Worm (Caenorhabditis elegans) whole organism, mixed stage, embryonic: ENCODE measurements around the gene C24A3.9.

ENCODE experiments used
- ceh-43 ChIP-seq: fragments of 200-800 bp; sonication (Bioruptor generic); optimal IDR thresholded peaks from 2 replicates; lab custom pipeline; 2018; ENCODE audit warnings: mild to moderate bottlenecking, missing genetic modification characterization, moderate library complexity, missing compliant biosample characterization
- cnd-1 ChIP-seq: fragments of 200-800 bp; sonication (Bioruptor generic); optimal IDR thresholded peaks from 2 replicates; lab custom pipeline; 2018; ENCODE audit warnings: mild to moderate bottlenecking, missing genetic modification characterization, missing compliant biosample characterization
- hlh-1 ChIP-seq: fragments of 150-350 bp; optimal IDR thresholded peaks from 2 replicates; lab custom pipeline; 2014; ENCODE audit warnings: missing biosample characterization, missing genetic modification reagents, missing genetic modification characterization
- lin-13 ChIP-seq: fragments of 150-350 bp; optimal IDR thresholded peaks from 2 replicates; lab custom pipeline; 2014; ENCODE audit warnings: missing biosample characterization, missing genetic modification characterization
- lin-32 ChIP-seq: fragments of 200-800 bp; sonication (Bioruptor generic); optimal IDR thresholded peaks from 2 replicates; lab custom pipeline; 2018; ENCODE audit warnings: mild to moderate bottlenecking, missing genetic modification characterization, missing compliant biosample characterization
- mep-1 ChIP-seq: fragments of 150-350 bp; optimal IDR thresholded peaks from 2 replicates; lab custom pipeline; 2017; ENCODE audit warnings: missing biosample characterization, missing genetic modification reagents, missing genetic modification characterization, inconsistent platforms
- nhr-12 ChIP-seq: fragments of 150-350 bp; optimal IDR thresholded peaks from 2 replicates; lab custom pipeline; 2014; ENCODE audit warnings: missing biosample characterization, missing genetic modification characterization
- nhr-2 ChIP-seq: fragments of 150-350 bp; optimal IDR thresholded peaks from 2 replicates; lab custom pipeline; 2014; ENCODE audit warnings: missing biosample characterization, missing genetic modification characterization
- nhr-237 ChIP-seq: fragments of 150-350 bp; optimal IDR thresholded peaks from 2 replicates; lab custom pipeline; 2014; ENCODE audit warnings: missing biosample characterization, missing genetic modification characterization
- snpc-4 ChIP-seq: fragments of 150-350 bp; optimal IDR thresholded peaks from 2 replicates; lab custom pipeline; 2014; ENCODE audit warnings: missing biosample characterization, missing genetic modification characterization
- sptf-1 ChIP-seq: sonication (generic microtip); optimal IDR thresholded peaks from 2 replicates; lab custom pipeline; 2017; ENCODE audit warnings: mild to moderate bottlenecking, missing genetic modification characterization, moderate library complexity, missing compliant biosample characterization
- unc-39 ChIP-seq: fragments of 150-350 bp; optimal IDR thresholded peaks from 2 replicates; lab custom pipeline; 2014; ENCODE audit warnings: missing biosample characterization, missing genetic modification characterization
- zip-8 ChIP-seq: fragments of 150-350 bp; optimal IDR thresholded peaks from 2 replicates; lab custom pipeline; 2014; ENCODE audit warnings: missing biosample characterization, missing genetic modification characterization

ce11 chrX:8963469-8963868 lies 46.8 kb downstream of the C24A3.9 start:
- TF ChIP-seq unc-39 (no peak), lin-13 (tag; lab: Kevin White, UChicago) (no peak), nhr-12 (tag; lab: Kevin White, UChicago) (no peak), cnd-1 (no peak), lin-32 (GFP tag; lab: Kevin White, UChicago) (no peak), nhr-2 (no peak), hlh-1 (tag; lab: Kevin White, UChicago) (no peak), snpc-4 (no peak), sptf-1 (no peak), zip-8 (tag; lab: Kevin White, UChicago) (no peak), nhr-237 (tag; lab: Kevin White, UChicago) (no peak), ceh-43 (GFP tag; lab: Kevin White, UChicago) (no peak), mep-1 (tag; lab: Kevin White, UChicago) (no peak)
